ENCODE assay signal across 1 fruit fly cellular context in genomic region chr3L:12616400-12616799, dm6.
TF ChIP-seq lines count a peak whose summit lies in the region.

No protein-coding gene starts in this region.

TF ChIP-seq in whole organism, embryonic, 481 proteins besides CTCF, POLR2A, EP300 and RAD21 (continued from another document and continues in another):
- TF ChIP-seq CG6254 (GFP tag; optimal IDR thresholded peaks at IDR 0.05; lab: Kevin White, UChicago) (no peak), trem (tag; optimal IDR thresholded peaks at IDR 0.05; lab: Kevin White, UChicago) (peak; percentile 20), CG10209 (GFP tag; optimal IDR thresholded peaks at IDR 0.05; lab: Kevin White, UChicago) (no peak), hkb (optimal IDR thresholded peaks at IDR 0.05; lab: Kevin White, UChicago) (no peak), hkb (GFP tag; IDR thresholded peaks at IDR 0.05; lab: Robert Waterston, UW) (no peak), run (tag; optimal IDR thresholded peaks at IDR 0.05; lab: Kevin White, UChicago) (no peak), CG11085 (GFP tag; IDR thresholded peaks at IDR 0.05; lab: Robert Waterston, UW) (no peak), GATAe (GFP tag; conservative IDR thresholded peaks at IDR 0.05; lab: Robert Waterston, UW) (no peak), gsb (GFP tag; IDR thresholded peaks at IDR 0.05; lab: Robert Waterston, UW) (no peak), CG1602 (GFP tag; optimal IDR thresholded peaks at IDR 0.05; lab: Kevin White, UChicago) (peak; percentile 1), H2.0 (GFP tag; IDR thresholded peaks at IDR 0.05; lab: Robert Waterston, UW) (no peak; the same call in 1 of the 2 replicates), PHDP (tag; optimal IDR thresholded peaks at IDR 0.05; lab: Kevin White, UChicago) (no peak), CG8944 (GFP tag; optimal IDR thresholded peaks at IDR 0.05; lab: Kevin White, UChicago) (no peak), CG5245 (GFP tag; optimal IDR thresholded peaks at IDR 0.05; lab: Kevin White, UChicago) (no peak), phol (tag; optimal IDR thresholded peaks at IDR 0.05; lab: Kevin White, UChicago) (peak; percentile 28), CG12391 (tag; optimal IDR thresholded peaks at IDR 0.05; lab: Kevin White, UChicago) (peak; percentile 10), D19B (GFP tag; optimal IDR thresholded peaks at IDR 0.05; lab: Kevin White, UChicago) (no peak), CkIIα-i1 (GFP tag; IDR thresholded peaks at IDR 0.05; lab: Robert Waterston, UW) (no peak), CG6689 (GFP tag; IDR thresholded peaks at IDR 0.05; lab: Robert Waterston, UW) (0 out of 2 replicates have a peak, but pooled peaks have one; percentile 9), CG1603 (tag; optimal IDR thresholded peaks at IDR 0.05; lab: Kevin White, UChicago) (no peak), pho (GFP tag; optimal IDR thresholded peaks at IDR 0.05; lab: Kevin White, UChicago) (no peak), CG11456 (GFP tag; IDR thresholded peaks at IDR 0.05; lab: Robert Waterston, UW) (no peak), chm (GFP tag; IDR thresholded peaks at IDR 0.05; lab: Robert Waterston, UW) (no peak), CG14965 (GFP tag; optimal IDR thresholded peaks at IDR 0.05; lab: Kevin White, UChicago; ENCODE audit: borderline replicate concordance) (no peak), chif (GFP tag; optimal IDR thresholded peaks at IDR 0.05; lab: Kevin White, UChicago) (no peak), gcm (GFP tag; optimal IDR thresholded peaks at IDR 0.05; lab: Kevin White, UChicago) (no peak), CG17385 (GFP tag; optimal IDR thresholded peaks at IDR 0.05; lab: Kevin White, UChicago) (no peak), CG17361 (GFP tag; IDR thresholded peaks at IDR 0.05; lab: Robert Waterston, UW) (0 out of 3 replicates have a peak, but pooled peaks have one; percentile 17), CG9817 (tag; optimal IDR thresholded peaks at IDR 0.05; lab: Kevin White, UChicago) (no peak), CG2129 (GFP tag; IDR thresholded peaks at IDR 0.05; lab: Robert Waterston, UW; ENCODE audit: partially characterized antibody) (no peak), CG7556 (GFP tag; optimal IDR thresholded peaks at IDR 0.05; lab: Kevin White, UChicago) (no peak), ci (GFP tag; IDR thresholded peaks at IDR 0.05; lab: Robert Waterston, UW) (no peak), en (GFP tag; optimal IDR thresholded peaks at IDR 0.05; lab: Kevin White, UChicago) (no peak), CG12219 (GFP tag; optimal IDR thresholded peaks at IDR 0.05; lab: Kevin White, UChicago) (no peak), CG11560 (tag; IDR thresholded peaks at IDR 0.05; lab: Robert Waterston, UW) (no peak), CG18011 (GFP tag; optimal IDR thresholded peaks at IDR 0.05; lab: Kevin White, UChicago) (no peak), CG12104 (GFP tag; optimal IDR thresholded peaks at IDR 0.05; lab: Kevin White, UChicago) (no peak), pan (optimal IDR thresholded peaks at IDR 0.05; lab: Kevin White, UChicago) (no peak), pan (GFP tag; optimal IDR thresholded peaks at IDR 0.05 in 1 of 2, IDR thresholded peaks at IDR 0.05 in 1 of 2) (no peak), salm (tag; optimal IDR thresholded peaks at IDR 0.05; lab: Kevin White, UChicago) (no peak), her (GFP tag; optimal IDR thresholded peaks at IDR 0.05; lab: Kevin White, UChicago) (no peak), Poxn (GFP tag; IDR thresholded peaks at IDR 0.05; lab: Robert Waterston, UW) (no peak), mam (GFP tag; optimal IDR thresholded peaks at IDR 0.05; lab: Kevin White, UChicago) (no peak), NFAT (GFP tag; IDR thresholded peaks at IDR 0.05; lab: Robert Waterston, UW) (no peak), fu2 (GFP tag; optimal IDR thresholded peaks at IDR 0.05; lab: Kevin White, UChicago) (no peak), tin (GFP tag; optimal IDR thresholded peaks at IDR 0.05; lab: Kevin White, UChicago) (no peak), CG2678 (tag; optimal IDR thresholded peaks at IDR 0.05; lab: Kevin White, UChicago) (no peak), CG16863 (GFP tag; optimal IDR thresholded peaks at IDR 0.05; lab: Kevin White, UChicago) (no peak), dysf (GFP tag; IDR thresholded peaks at IDR 0.05; lab: Robert Waterston, UW) (no peak), Atf-2 (GFP tag; optimal IDR thresholded peaks at IDR 0.05; lab: Kevin White, UChicago) (no peak), scrt (GFP tag; optimal IDR thresholded peaks at IDR 0.05; lab: Kevin White, UChicago) (no peak), CG1792 (GFP tag; optimal IDR thresholded peaks at IDR 0.05; lab: Kevin White, UChicago) (no peak), CG8924 (tag; optimal IDR thresholded peaks at IDR 0.05; lab: Kevin White, UChicago) (peak; percentile 15), CG3163 (GFP tag; optimal IDR thresholded peaks at IDR 0.05; lab: Kevin White, UChicago) (no peak), jing (GFP tag; optimal IDR thresholded peaks at IDR 0.05; lab: Kevin White, UChicago) (no peak), Elba2 (GFP tag; optimal IDR thresholded peaks at IDR 0.05; lab: Kevin White, UChicago) (peak; percentile 22), ase (GFP tag; IDR thresholded peaks at IDR 0.05; lab: Robert Waterston, UW) (no peak), CG15696 (tag; optimal IDR thresholded peaks at IDR 0.05; lab: Kevin White, UChicago) (peak; percentile 71), Deaf1 (tag; optimal IDR thresholded peaks at IDR 0.05; lab: Kevin White, UChicago) (no peak), ttk (GFP tag; IDR thresholded peaks at IDR 0.05; lab: Robert Waterston, UW) (no peak), CG31224 (GFP tag; IDR thresholded peaks at IDR 0.05; lab: Robert Waterston, UW) (no peak), CG3726 (GFP tag; IDR thresholded peaks at IDR 0.05; lab: Robert Waterston, UW) (no peak), Dad (GFP tag; optimal IDR thresholded peaks at IDR 0.05; lab: Kevin White, UChicago) (no peak), eyg (GFP tag; optimal IDR thresholded peaks at IDR 0.05; lab: Kevin White, UChicago) (no peak), dm (GFP tag; optimal IDR thresholded peaks at IDR 0.05; lab: Kevin White, UChicago) (no peak), grau (tag; optimal IDR thresholded peaks at IDR 0.05; lab: Kevin White, UChicago) (peak; percentile 1), Oli (tag; optimal IDR thresholded peaks at IDR 0.05; lab: Kevin White, UChicago) (no peak), CG6272 (GFP tag; IDR thresholded peaks at IDR 0.05; lab: Robert Waterston, UW) (no peak), CG43689 (GFP tag; IDR thresholded peaks at IDR 0.05; lab: Robert Waterston, UW) (no peak), CG8359 (GFP tag; optimal IDR thresholded peaks at IDR 0.05; lab: Kevin White, UChicago; ENCODE audit: borderline replicate concordance) (no peak), CG2120 (GFP tag; optimal IDR thresholded peaks at IDR 0.05; lab: Kevin White, UChicago) (no peak), CG17912 (GFP tag; optimal IDR thresholded peaks at IDR 0.05; lab: Kevin White, UChicago) (no peak), slbo (GFP tag; IDR thresholded peaks at IDR 0.05; lab: Robert Waterston, UW) (no peak), CG3847 (GFP tag; IDR thresholded peaks at IDR 0.05; lab: Robert Waterston, UW) (no peak), HHEX (GFP tag; optimal IDR thresholded peaks at IDR 0.05; lab: Kevin White, UChicago) (no peak), hth (optimal IDR thresholded peaks at IDR 0.05; lab: Kevin White, UChicago) (no peak), ara (GFP tag; IDR thresholded peaks at IDR 0.05; lab: Robert Waterston, UW) (peak; percentile 71; the same call in 1 of the 2 replicates), CG12942 (GFP tag; optimal IDR thresholded peaks at IDR 0.05; lab: Kevin White, UChicago) (no peak), crol (GFP tag; IDR thresholded peaks at IDR 0.05; lab: Robert Waterston, UW) (no peak), z (GFP tag; IDR thresholded peaks at IDR 0.05; lab: Robert Waterston, UW) (no peak), CG17328 (GFP tag; IDR thresholded peaks at IDR 0.05; lab: Robert Waterston, UW) (no peak), CG33213 (GFP tag; optimal IDR thresholded peaks at IDR 0.05; lab: Kevin White, UChicago) (no peak), Meics (GFP tag; optimal IDR thresholded peaks at IDR 0.05; lab: Kevin White, UChicago) (no peak), CG11695 (GFP tag; IDR thresholded peaks at IDR 0.05; lab: Robert Waterston, UW) (no peak), CG10431 (GFP tag; optimal IDR thresholded peaks at IDR 0.05; lab: Kevin White, UChicago) (no peak), CG13287 (GFP tag; IDR thresholded peaks at IDR 0.05; lab: Robert Waterston, UW; ENCODE audit: partially characterized antibody) (no peak), sens-2 (GFP tag; IDR thresholded peaks at IDR 0.05; lab: Robert Waterston, UW) (no peak), CG32532 (GFP tag; IDR thresholded peaks at IDR 0.05; lab: Robert Waterston, UW) (no peak), CG10321 (GFP tag; IDR thresholded peaks at IDR 0.05; lab: Robert Waterston, UW) (no peak), NC2α (GFP tag; optimal IDR thresholded peaks at IDR 0.05; lab: Kevin White, UChicago) (no peak), Aef1 (GFP tag; IDR thresholded peaks at IDR 0.05; lab: Robert Waterston, UW) (no peak), Hr39 (optimal IDR thresholded peaks at IDR 0.05; lab: Kevin White, UChicago) (no peak), ab (GFP tag; optimal IDR thresholded peaks at IDR 0.05; lab: Kevin White, UChicago) (no peak), crp (GFP tag; optimal IDR thresholded peaks at IDR 0.05; lab: Kevin White, UChicago) (no peak), CrebB (tag; optimal IDR thresholded peaks at IDR 0.05; lab: Kevin White, UChicago) (no peak), Antp (GFP tag; optimal IDR thresholded peaks at IDR 0.05; lab: Kevin White, UChicago) (no peak), odd (GFP tag; optimal IDR thresholded peaks at IDR 0.05; lab: Kevin White, UChicago) (no peak), CG2116 (GFP tag; optimal IDR thresholded peaks at IDR 0.05; lab: Kevin White, UChicago) (no peak), ac (GFP tag; optimal IDR thresholded peaks at IDR 0.05; lab: Kevin White, UChicago) (peak; percentile 95), fd96Cb (tag; optimal IDR thresholded peaks at IDR 0.05; lab: Kevin White, UChicago) (no peak), HLH54F (GFP tag; optimal IDR thresholded peaks at IDR 0.05; lab: Kevin White, UChicago) (no peak), CG3281 (GFP tag; optimal IDR thresholded peaks at IDR 0.05; lab: Kevin White, UChicago) (no peak), gfzf (GFP tag; optimal IDR thresholded peaks at IDR 0.05; lab: Kevin White, UChicago) (no peak), Opbp (GFP tag; IDR thresholded peaks at IDR 0.05; lab: Robert Waterston, UW; ENCODE audit: partially characterized antibody) (no peak), Hmx (GFP tag; optimal IDR thresholded peaks at IDR 0.05; lab: Kevin White, UChicago) (no peak), Bdp1 (GFP tag; optimal IDR thresholded peaks at IDR 0.05; lab: Kevin White, UChicago) (no peak), CG4404 (GFP tag; IDR thresholded peaks at IDR 0.05; lab: Robert Waterston, UW) (peak; percentile 67), CG18764 (GFP tag; optimal IDR thresholded peaks at IDR 0.05; lab: Kevin White, UChicago) (no peak), Sry-δ (GFP tag; optimal IDR thresholded peaks at IDR 0.05; lab: Kevin White, UChicago) (no peak), bcd (GFP tag; optimal IDR thresholded peaks at IDR 0.05; lab: Kevin White, UChicago) (no peak), Side (GFP tag; optimal IDR thresholded peaks at IDR 0.05; lab: Kevin White, UChicago) (no peak), slp2 (GFP tag; optimal IDR thresholded peaks at IDR 0.05; lab: Kevin White, UChicago) (no peak), Drgx (GFP tag; IDR thresholded peaks at IDR 0.05; lab: Robert Waterston, UW) (no peak), CG1529 (GFP tag; optimal IDR thresholded peaks at IDR 0.05; lab: Kevin White, UChicago) (no peak), Eip74EF (GFP tag; optimal IDR thresholded peaks at IDR 0.05; lab: Kevin White, UChicago) (no peak), CG10959 (GFP tag; IDR thresholded peaks at IDR 0.05; lab: Robert Waterston, UW) (no peak), Sox102F (GFP tag; optimal IDR thresholded peaks at IDR 0.05; lab: Kevin White, UChicago) (no peak), CG3065 (GFP tag; optimal IDR thresholded peaks at IDR 0.05; lab: Kevin White, UChicago) (no peak), CG14860 (GFP tag; IDR thresholded peaks at IDR 0.05; lab: Robert Waterston, UW; ENCODE audit: partially characterized antibody) (no peak), gro (GFP tag; optimal IDR thresholded peaks at IDR 0.05; lab: Kevin White, UChicago) (no peak), lov (optimal IDR thresholded peaks at IDR 0.05; lab: Kevin White, UChicago) (no peak), lov (GFP tag; IDR thresholded peaks at IDR 0.05; lab: Robert Waterston, UW) (no peak), CG18262 (tag; optimal IDR thresholded peaks at IDR 0.05; lab: Kevin White, UChicago) (peak; percentile 56), dmrt11E (tag; optimal IDR thresholded peaks at IDR 0.05; lab: Kevin White, UChicago) (peak; percentile 64), CG17829 (tag; optimal IDR thresholded peaks at IDR 0.05; lab: Kevin White, UChicago) (peak; percentile 58), stc (GFP tag; IDR thresholded peaks at IDR 0.05; lab: Robert Waterston, UW) (no peak), NfI (GFP tag; optimal IDR thresholded peaks at IDR 0.05; lab: Kevin White, UChicago) (no peak), CG5953 (GFP tag; IDR thresholded peaks at IDR 0.05; lab: Robert Waterston, UW) (no peak), chinmo (GFP tag; IDR thresholded peaks at IDR 0.05; lab: Robert Waterston, UW; ENCODE audit: partially characterized antibody) (no peak), zfh1 (GFP tag; IDR thresholded peaks at IDR 0.05; lab: Robert Waterston, UW) (peak; percentile 64; the same call in 1 of the 3 replicates), exex (tag; optimal IDR thresholded peaks at IDR 0.05; lab: Kevin White, UChicago) (no peak), sd (tag; optimal IDR thresholded peaks at IDR 0.05; lab: Kevin White, UChicago) (no peak), CG13123 (GFP tag; optimal IDR thresholded peaks at IDR 0.05; lab: Kevin White, UChicago) (no peak), wdn (GFP tag; IDR thresholded peaks at IDR 0.05; lab: Robert Waterston, UW) (no peak), Lpt (GFP tag; optimal IDR thresholded peaks at IDR 0.05; lab: Kevin White, UChicago) (no peak), Gsc (GFP tag; IDR thresholded peaks at IDR 0.05; lab: Robert Waterston, UW) (no peak), CG17802 (tag; optimal IDR thresholded peaks at IDR 0.05; lab: Kevin White, UChicago) (no peak), CG17612 (GFP tag; IDR thresholded peaks at IDR 0.05; lab: Robert Waterston, UW) (no peak), sna (GFP tag; IDR thresholded peaks at IDR 0.05; lab: Robert Waterston, UW; ENCODE audit: partially characterized antibody) (no peak), ems (GFP tag; optimal IDR thresholded peaks at IDR 0.05; lab: Kevin White, UChicago) (no peak), CG4424 (GFP tag; optimal IDR thresholded peaks at IDR 0.05; lab: Kevin White, UChicago) (peak; percentile 15)
